Worm (Caenorhabditis elegans): Measurements from ENCODE around the gene nspg-1.

DNA sequence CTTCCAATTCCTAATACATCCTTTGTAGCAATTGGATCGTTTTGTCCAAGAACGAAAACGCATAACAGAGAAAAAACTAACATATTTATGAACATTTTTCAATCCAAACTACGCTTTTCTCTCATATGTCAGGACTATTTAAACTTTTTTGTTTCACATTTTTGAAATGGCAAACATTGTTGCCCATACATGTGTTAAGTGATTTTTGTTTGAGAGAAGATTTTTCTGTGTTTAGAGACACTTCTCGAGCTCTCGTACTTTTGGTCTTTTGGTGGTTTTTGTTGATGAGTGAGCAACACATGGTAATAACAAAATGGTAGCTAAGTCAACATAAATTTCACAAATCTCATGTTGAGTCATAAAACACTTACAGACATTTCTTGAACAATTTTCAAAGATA, 37.2 kb upstream of the nspg-1 start, which contains the start of gene ttr-28:
- TF ChIP-seq ceh-13 (GFP tag; optimal IDR thresholded peaks at IDR 0.05) (no peak), tbx-37 (GFP tag; conservative IDR thresholded peaks at IDR 0.05) (no peak), hnd-1 (tag; optimal IDR thresholded peaks at IDR 0.05) (no peak), aly-1 (tag; optimal IDR thresholded peaks at IDR 0.05) (no peak), flt-1 (GFP tag; IDR thresholded peaks at IDR 0.05) (no peak), tra-4 (tag; optimal IDR thresholded peaks at IDR 0.05) (no peak), ceh-36 (tag; optimal IDR thresholded peaks at IDR 0.05) (no peak), F13C5.2 (tag; optimal IDR thresholded peaks at IDR 0.05) (no peak), ama-1 (optimal IDR thresholded peaks at IDR 0.05) (no peak), hmg-4 (GFP tag; optimal IDR thresholded peaks at IDR 0.05) (no peak)
